Worm (Caenorhabditis elegans) whole organism, L2 larva: ENCODE data around the gene Y4C6B.7.

ENCODE experiments used
- ama-1 ChIP-seq: fragments of 150-350 bp; optimal IDR thresholded peaks from 2 replicates; lab custom pipeline; 2018; ENCODE audit warnings: inconsistent platforms
- mab-5 ChIP-seq: fragments of 150-350 bp; optimal IDR thresholded peaks from 2 replicates; lab custom pipeline; 2014; ENCODE audit warnings: missing biosample characterization, missing genetic modification characterization
- mdl-1 ChIP-seq, 2 experiments: fragments of 150-350 bp in 1 of 2; sonication (generic microtip) in 1 of 2; optimal IDR thresholded peaks; 2 replicates each; lab custom pipeline; 2017; ENCODE audit warnings: missing biosample characterization in 2 of 2, missing genetic modification characterization in 2 of 2
- nhr-10 ChIP-seq: sonication (generic microtip); optimal IDR thresholded peaks from 2 replicates; lab custom pipeline; 2017; ENCODE audit warnings: missing biosample characterization, missing genetic modification characterization
- nhr-6 ChIP-seq: fragments of 150-350 bp; optimal IDR thresholded peaks from 2 replicates; lab custom pipeline; 2014; ENCODE audit warnings: missing biosample characterization, missing genetic modification characterization
- skn-1 ChIP-seq: sonication (generic microtip); optimal IDR thresholded peaks from 2 replicates; lab custom pipeline; 2017; ENCODE audit warnings: missing biosample characterization, missing genetic modification characterization
- snpc-4 ChIP-seq: fragments of 150-350 bp; optimal IDR thresholded peaks from 2 replicates; lab custom pipeline; 2014; ENCODE audit warnings: missing biosample characterization, missing genetic modification characterization
- unc-55 ChIP-seq: fragments of 150-350 bp; sonication (generic microtip); optimal IDR thresholded peaks from 3 replicates; lab custom pipeline; 2014; ENCODE audit warnings: missing biosample characterization, missing genetic modification reagents, missing genetic modification characterization

- TF ChIP-seq mdl-1 (tag; optimal IDR thresholded peaks at IDR 0.05; lab: Kevin White, UChicago) = no peak
- no peak for TF ChIP-seq nhr-10 (tag; lab: Kevin White, UChicago)
- TF ChIP-seq unc-55 (GFP tag; lab: Kevin White, UChicago) = no peak
- TF ChIP-seq ama-1 (lab: Kevin White, UChicago) = no peak
- TF ChIP-seq nhr-6 = no peak
- TF ChIP-seq skn-1 (tag; lab: Kevin White, UChicago) = no peak
- TF ChIP-seq snpc-4 = no peak
- no peak for TF ChIP-seq mab-5
Measured at ce11 chrIV:5303030-5303429, 50.2 kb downstream of the Y4C6B.7 start, which contains the start of gene ZK354.7.
